Worm (Caenorhabditis elegans): Measurements from ENCODE around the gene oxy-4.

oxy-4 gene

DNA sequence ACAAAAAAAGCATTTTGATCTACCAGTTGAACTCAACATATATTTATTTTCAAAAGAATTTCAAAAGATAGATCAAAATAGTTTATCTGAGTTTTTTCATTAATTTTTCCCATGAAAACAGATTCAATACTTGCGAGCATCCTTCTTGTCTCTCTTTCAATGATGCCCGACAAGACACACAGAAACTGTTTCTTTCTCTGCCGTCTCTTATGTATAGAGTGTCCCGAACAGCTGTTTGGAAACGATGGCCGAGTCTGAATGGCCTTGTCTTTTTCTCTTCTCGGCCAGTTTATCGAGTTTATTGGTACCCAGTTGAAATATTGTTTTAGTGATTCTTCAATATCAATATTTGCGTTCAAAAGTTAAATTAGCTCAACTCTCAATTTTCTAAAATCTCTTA is 49.8 kb downstream of the oxy-4 start (continued):
- TF ChIP-seq nhr-48 (tag; optimal IDR thresholded peaks at IDR 0.05): no peak
- TF ChIP-seq Y105C5A.15 (GFP tag; IDR thresholded peaks at IDR 0.05): no peak
- no peak for TF ChIP-seq zfp-3 (GFP tag; conservative IDR thresholded peaks at IDR 0.05)
- TF ChIP-seq zip-2 (tag; optimal IDR thresholded peaks at IDR 0.05): no peak
- peak; percentile 35 for TF ChIP-seq lin-15B (tag; optimal IDR thresholded peaks at IDR 0.05)
- no peak for TF ChIP-seq nhr-77 (tag; optimal IDR thresholded peaks at IDR 0.05)
- peak; percentile 42 for TF ChIP-seq dpl-1 (GFP tag; optimal IDR thresholded peaks at IDR 0.05)
- no peak for TF ChIP-seq nhr-102 (tag; optimal IDR thresholded peaks at IDR 0.05)
- peak; percentile 19 for TF ChIP-seq nhr-28 (tag; optimal IDR thresholded peaks at IDR 0.05)
- no peak for TF ChIP-seq daf-8 (GFP tag; IDR thresholded peaks at IDR 0.05)
- TF ChIP-seq ceh-62 (tag; optimal IDR thresholded peaks at IDR 0.05): no peak
- no peak for TF ChIP-seq ceh-82 (tag; optimal IDR thresholded peaks at IDR 0.05)
- TF ChIP-seq pqm-1 (tag; optimal IDR thresholded peaks at IDR 0.05): peak; percentile 13
- TF ChIP-seq hif-1 (tag; optimal IDR thresholded peaks at IDR 0.05): peak in 1 of 2 experiments; percentile 69
- TF ChIP-seq ceh-44 (GFP tag; IDR thresholded peaks at IDR 0.05): no peak
- TF ChIP-seq ZK546.5 (tag; optimal IDR thresholded peaks at IDR 0.05): no peak
- TF ChIP-seq nhr-237 (tag; optimal IDR thresholded peaks at IDR 0.05): no peak
- TF ChIP-seq Y48G9A.11 (GFP tag; IDR thresholded peaks at IDR 0.05): no peak
- TF ChIP-seq lir-3 (tag; optimal IDR thresholded peaks at IDR 0.05): no peak
- no peak for TF ChIP-seq spr-1 (tag; optimal IDR thresholded peaks at IDR 0.05)
- TF ChIP-seq mdl-1 (tag; optimal IDR thresholded peaks at IDR 0.05): no peak
- no peak for TF ChIP-seq ces-1 (GFP tag; optimal IDR thresholded peaks at IDR 0.05)
- TF ChIP-seq F37D6.2 (tag; optimal IDR thresholded peaks at IDR 0.05): no peak
- TF ChIP-seq ctbp-1 (GFP tag; IDR thresholded peaks at IDR 0.05): no peak
- TF ChIP-seq nhr-42 (GFP tag; IDR thresholded peaks at IDR 0.05): no peak
- TF ChIP-seq D1046.2 (GFP tag; IDR thresholded peaks at IDR 0.05): no peak
- TF ChIP-seq saeg-2 (GFP tag; IDR thresholded peaks at IDR 0.05): no peak
- TF ChIP-seq ceh-32 (tag; optimal IDR thresholded peaks at IDR 0.05; ENCODE audit: poor library complexity): no peak
- no peak for TF ChIP-seq sdz-12 (GFP tag; optimal IDR thresholded peaks at IDR 0.05)
- TF ChIP-seq nhr-111 (GFP tag; optimal IDR thresholded peaks at IDR 0.05): no peak
- TF ChIP-seq F10B5.3 (tag; optimal IDR thresholded peaks at IDR 0.05): no peak
- peak; percentile 48 for TF ChIP-seq mxl-3 (GFP tag; optimal IDR thresholded peaks at IDR 0.05)
- TF ChIP-seq T20F7.1 (GFP tag; optimal IDR thresholded peaks at IDR 0.05): peak; percentile 16
- TF ChIP-seq lsy-2 (tag; optimal IDR thresholded peaks at IDR 0.05): peak in 1 of 2 experiments; percentile 75
- no peak for TF ChIP-seq daf-19 (GFP tag; conservative IDR thresholded peaks at IDR 0.05)
- TF ChIP-seq zag-1 (tag; optimal IDR thresholded peaks at IDR 0.05): no peak
- no peak for TF ChIP-seq lin-29 (GFP tag; IDR thresholded peaks at IDR 0.05)

DNA sequence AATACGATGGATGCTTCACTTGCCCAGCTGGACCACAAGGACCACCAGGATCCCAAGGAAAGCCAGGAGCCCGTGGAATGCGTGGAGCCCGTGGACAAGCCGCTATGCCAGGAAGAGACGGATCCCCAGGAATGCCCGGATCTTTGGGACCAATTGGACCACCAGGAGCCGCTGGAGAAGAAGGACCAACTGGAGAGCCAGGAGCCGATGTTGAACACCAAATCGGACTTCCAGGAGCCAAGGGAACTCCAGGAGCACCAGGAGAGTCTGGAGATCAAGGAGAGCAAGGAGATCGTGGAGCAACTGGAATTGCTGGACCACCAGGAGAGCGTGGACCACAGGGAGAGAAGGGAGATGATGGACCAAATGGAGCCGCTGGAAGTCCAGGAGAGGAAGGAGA is 50.6 kb downstream of the oxy-4 start:
- TF ChIP-seq ceh-44 (GFP tag; IDR thresholded peaks at IDR 0.05) (no peak), set-16 (GFP tag; IDR thresholded peaks at IDR 0.05) (peak; percentile 89)

DNA sequence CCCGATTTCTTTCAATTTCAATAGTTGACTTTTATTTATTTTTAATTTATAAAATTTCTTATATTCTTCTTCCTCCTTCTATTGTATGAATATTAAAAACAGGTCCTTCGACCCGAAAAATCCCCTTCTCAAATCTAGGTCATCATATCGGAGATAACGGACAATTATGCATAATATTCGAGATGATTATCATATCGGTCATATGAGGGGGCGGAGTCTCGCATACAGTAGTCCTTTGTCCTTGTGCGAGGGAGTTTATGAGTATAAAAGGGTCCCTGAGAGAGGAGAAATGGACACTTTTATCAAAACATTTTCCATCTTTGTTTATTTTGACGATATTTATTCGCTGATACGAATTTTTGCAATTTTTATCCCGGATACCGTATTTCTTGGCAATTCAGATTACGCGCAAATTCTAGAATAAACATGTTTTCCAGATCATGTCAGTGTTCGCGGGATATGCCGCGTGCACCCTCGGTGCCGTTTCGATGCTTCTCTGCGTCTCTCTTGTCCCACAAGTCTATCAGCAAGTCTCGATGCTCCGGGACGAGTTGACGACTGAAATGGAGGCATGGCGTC is 51.6 kb downstream of the oxy-4 start, which contains the start of gene dpy-17:
TSS of gene dpy-17 (plus strand) at position 438 of the 579 bp plus-strand sequence.
- TF ChIP-seq zfp-3 (GFP tag; conservative IDR thresholded peaks at IDR 0.05) (no peak), nhr-76 (tag; optimal IDR thresholded peaks at IDR 0.05) (no peak), dpl-1 (GFP tag; optimal IDR thresholded peaks at IDR 0.05) (no peak), zag-1 (tag; optimal IDR thresholded peaks at IDR 0.05) (no peak), ceh-32 (tag; optimal IDR thresholded peaks at IDR 0.05; ENCODE audit: poor library complexity) (no peak)

Measured in whole organism, L4 larva.